Fruit fly (Drosophila melanogaster): ENCODE data around the gene CG3288.

The CG3288 gene

DNA sequence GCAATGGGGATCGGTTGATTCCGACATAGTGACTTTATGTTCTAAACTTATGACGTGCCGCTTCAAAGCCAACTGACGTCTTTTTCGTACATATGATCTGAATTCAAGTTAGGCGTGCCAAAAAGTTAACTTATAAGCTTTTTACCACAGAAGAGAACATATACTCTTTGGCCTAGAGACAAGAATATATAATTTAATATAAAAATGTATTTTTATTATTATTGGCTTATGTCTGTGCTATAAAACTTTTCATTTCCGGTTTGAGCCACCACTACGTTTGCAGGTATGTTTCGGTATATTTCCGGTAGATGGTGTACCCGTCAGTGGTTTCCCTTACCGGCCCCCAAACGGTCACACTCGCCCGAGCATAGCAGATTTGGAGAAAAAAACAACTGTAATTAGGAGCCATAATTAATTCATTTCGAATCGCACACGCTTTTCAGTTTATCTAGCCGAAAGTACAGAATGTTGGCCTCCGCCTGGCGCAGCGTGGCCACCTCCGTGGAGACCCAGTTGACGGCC lies 37.6 kb upstream of the CG3288 start, which contains the start of the genes CG3698 and tzn (continued):
- TF ChIP-seq CG16779 (GFP tag; IDR thresholded peaks at IDR 0.05), result peak; percentile 84
- TF ChIP-seq NC2α (GFP tag; optimal IDR thresholded peaks at IDR 0.05), result peak; percentile 66
- TF ChIP-seq Mad (GFP tag; optimal IDR thresholded peaks at IDR 0.05), result peak; percentile 92
- TF ChIP-seq Hr51 (GFP tag; optimal IDR thresholded peaks at IDR 0.05), result peak in 1 of 2 experiments; percentile 86
- TF ChIP-seq CG10274 (GFP tag; optimal IDR thresholded peaks at IDR 0.05), result peak; percentile 88
- TF ChIP-seq bab2 (GFP tag; optimal IDR thresholded peaks at IDR 0.05), result peak; percentile 77
- peak; percentile 79 for TF ChIP-seq CG12236 (GFP tag; optimal IDR thresholded peaks at IDR 0.05)
- TF ChIP-seq CG1792 (GFP tag; optimal IDR thresholded peaks at IDR 0.05), result peak; percentile 68
- no peak for TF ChIP-seq lbe (GFP tag; optimal IDR thresholded peaks at IDR 0.05)
- TF ChIP-seq CG3838 (GFP tag; optimal IDR thresholded peaks at IDR 0.05), result peak; percentile 82
- peak; percentile 82 for TF ChIP-seq CG7556 (GFP tag; optimal IDR thresholded peaks at IDR 0.05)
- peak; percentile 71 for TF ChIP-seq cas (GFP tag; IDR thresholded peaks at IDR 0.05)
- peak; percentile 88 for TF ChIP-seq Dad (GFP tag; optimal IDR thresholded peaks at IDR 0.05)
- TF ChIP-seq CoRest (tag; optimal IDR thresholded peaks at IDR 0.05), result peak; percentile 89
- TF ChIP-seq hkb (optimal IDR thresholded peaks at IDR 0.05), result no peak
- peak; percentile 93 for TF ChIP-seq hkb (GFP tag; IDR thresholded peaks at IDR 0.05)
- TF ChIP-seq scrt (GFP tag; optimal IDR thresholded peaks at IDR 0.05), result no peak
- peak; percentile 94 for TF ChIP-seq CTCF (GFP tag; optimal IDR thresholded peaks at IDR 0.05)
- peak; percentile 83 for TF ChIP-seq zfh2 (GFP tag; optimal IDR thresholded peaks at IDR 0.05)
- peak; percentile 90 for TF ChIP-seq Mrtf (GFP tag; IDR thresholded peaks at IDR 0.05)
- TF ChIP-seq otp (GFP tag; IDR thresholded peaks at IDR 0.05), result peak; percentile 96
- peak; percentile 72; the same call in 1 of the 2 replicates for TF ChIP-seq Poxn (GFP tag; IDR thresholded peaks at IDR 0.05)
- TF ChIP-seq Scr (GFP tag; IDR thresholded peaks at IDR 0.05; ENCODE audit: partially characterized antibody), result no peak
- TF ChIP-seq Doc3 (GFP tag; IDR thresholded peaks at IDR 0.05; ENCODE audit: partially characterized antibody), result no peak
- peak; percentile 94 for TF ChIP-seq CG1603 (tag; optimal IDR thresholded peaks at IDR 0.05)
- peak; percentile 91 for TF ChIP-seq PHDP (tag; optimal IDR thresholded peaks at IDR 0.05)
- TF ChIP-seq CG11560 (tag; IDR thresholded peaks at IDR 0.05), result peak; percentile 79; the same call in 2 of the 3 replicates
- peak; percentile 97 for TF ChIP-seq CG9727 (GFP tag; optimal IDR thresholded peaks at IDR 0.05)
- peak; percentile 97 for TF ChIP-seq CG1233 (GFP tag; optimal IDR thresholded peaks at IDR 0.05)
- peak; percentile 86 for TF ChIP-seq CG8089 (GFP tag; optimal IDR thresholded peaks at IDR 0.05)
- peak; percentile 97 for TF ChIP-seq YL-1 (GFP tag; optimal IDR thresholded peaks at IDR 0.05)
- TF ChIP-seq CG16863 (GFP tag; optimal IDR thresholded peaks at IDR 0.05), result peak; percentile 72
- TF ChIP-seq CG17385 (GFP tag; optimal IDR thresholded peaks at IDR 0.05), result peak; percentile 89
- peak; percentile 95 for TF ChIP-seq CG17328 (GFP tag; IDR thresholded peaks at IDR 0.05)
- no peak for TF ChIP-seq CG6791 (GFP tag; IDR thresholded peaks at IDR 0.05; ENCODE audit: partially characterized antibody)
- peak; percentile 95 for TF ChIP-seq CG34422 (GFP tag; IDR thresholded peaks at IDR 0.05)
- TF ChIP-seq CG1529 (GFP tag; optimal IDR thresholded peaks at IDR 0.05), result peak; percentile 88
- peak; percentile 94 for TF ChIP-seq CG7372 (GFP tag; IDR thresholded peaks at IDR 0.05)
- TF ChIP-seq CG8290 (GFP tag; optimal IDR thresholded peaks at IDR 0.05), result peak; percentile 95
- peak in 1 of 2 experiments; percentile 91 for TF ChIP-seq CG8290 (tag; optimal IDR thresholded peaks at IDR 0.05)
- TF ChIP-seq HHEX (GFP tag; optimal IDR thresholded peaks at IDR 0.05), result peak; percentile 96
- TF ChIP-seq Hr3 (GFP tag; optimal IDR thresholded peaks at IDR 0.05), result peak; percentile 87
- TF ChIP-seq vnd (GFP tag; IDR thresholded peaks at IDR 0.05; ENCODE audit: partially characterized antibody), result no peak
- 0 out of 2 replicates have a peak, but pooled peaks have one; percentile 48 for TF ChIP-seq aop (GFP tag; IDR thresholded peaks at IDR 0.05)
- TF ChIP-seq gro (GFP tag; optimal IDR thresholded peaks at IDR 0.05), result peak; percentile 82
- no peak for TF ChIP-seq fru (optimal IDR thresholded peaks at IDR 0.05)
- peak; percentile 74 for TF ChIP-seq Lim3 (GFP tag; IDR thresholded peaks at IDR 0.05)
- TF ChIP-seq CG7839 (tag; optimal IDR thresholded peaks at IDR 0.05), result no peak
- peak; percentile 72 for TF ChIP-seq Hand (GFP tag; optimal IDR thresholded peaks at IDR 0.05)
- TF ChIP-seq Vsx1 (GFP tag; optimal IDR thresholded peaks at IDR 0.05), result no peak
- TF ChIP-seq Trl (optimal IDR thresholded peaks at IDR 0.05), result no peak
- TF ChIP-seq Trl (GFP tag; optimal IDR thresholded peaks at IDR 0.05), result peak; percentile 90
